Worm (Caenorhabditis elegans) whole organism, L1 larva: ENCODE results near the gene F23H12.7.
A peak's percentile ranks its signal among the peaks of the same experiment; 100 is the strongest.

ENCODE experiments used
- aha-1 ChIP-seq: fragments of 150-350 bp; optimal IDR thresholded peaks from 2 replicates; lab custom pipeline; 2014; ENCODE audit warnings: missing biosample characterization, missing genetic modification characterization
- alr-1 ChIP-seq: fragments of 200-800 bp; sonication (Bioruptor generic); optimal IDR thresholded peaks from 2 replicates; lab custom pipeline; 2018; ENCODE audit warnings: borderline replicate concordance, mild to moderate bottlenecking, missing genetic modification characterization, missing compliant biosample characterization
- ces-1 ChIP-seq: fragments of 150-350 bp; optimal IDR thresholded peaks from 2 replicates; lab custom pipeline; 2014; ENCODE audit warnings: missing biosample characterization, missing genetic modification reagents, missing genetic modification characterization
- dpl-1 ChIP-seq, 3 experiments: fragments of 150-350 bp in 2 of 3; sonication (generic microtip) in 1 of 3; optimal IDR thresholded peaks; 2 replicates each; lab custom pipeline; 2014 to 2017; ENCODE audit warnings: missing biosample characterization in 3 of 3, missing genetic modification characterization in 3 of 3, missing genetic modification reagents in 3 of 3
- efl-1 ChIP-seq, 4 experiments: fragments of 150-350 bp; optimal IDR thresholded peaks in 3 of 4; peaks in 1 of 4; 1 replicate in 1 of 4; 2 replicates in 3 of 4; lab custom pipeline; 2014; ENCODE audit warnings: missing biosample characterization in 2 of 4, missing genetic modification characterization in 2 of 4, missing genetic modification reagents in 2 of 4
- elt-3 ChIP-seq, 6 experiments: fragments of 150-350 bp in 1 of 6; sonication (generic microtip); optimal IDR thresholded peaks; 2 replicates each; lab custom pipeline; 2017 to 2018; ENCODE audit warnings: missing biosample characterization in 6 of 6, missing genetic modification characterization in 6 of 6, inconsistent platforms in 1 of 6
- fos-1 ChIP-seq: fragments of 150-350 bp; optimal IDR thresholded peaks from 2 replicates; lab custom pipeline; 2014; ENCODE audit warnings: missing biosample characterization, missing genetic modification characterization
- lin-39 ChIP-seq: fragments of 150-350 bp; optimal IDR thresholded peaks from 2 replicates; lab custom pipeline; 2014; ENCODE audit warnings: missing biosample characterization, missing genetic modification reagents, missing genetic modification characterization
- lsy-2 ChIP-seq, 2 experiments: fragments of 150-350 bp; optimal IDR thresholded peaks; 2 replicates each; lab custom pipeline; 2014; ENCODE audit warnings: missing biosample characterization in 2 of 2, missing genetic modification characterization in 2 of 2
- mdl-1 ChIP-seq, 2 experiments: fragments of 150-350 bp; optimal IDR thresholded peaks; 2 replicates each; lab custom pipeline; 2014 to 2017; ENCODE audit warnings: missing biosample characterization in 2 of 2, missing genetic modification characterization in 2 of 2, inconsistent platforms in 1 of 2
- snpc-4 ChIP-seq: fragments of 150-350 bp; optimal IDR thresholded peaks from 2 replicates; lab custom pipeline; 2014; ENCODE audit warnings: missing biosample characterization, missing genetic modification characterization
- snu-23 ChIP-seq: sonication (generic microtip); optimal IDR thresholded peaks from 2 replicates; lab custom pipeline; 2016; ENCODE audit warnings: missing genetic modification characterization, missing compliant biosample characterization
- zag-1 ChIP-seq: fragments of 150-350 bp; optimal IDR thresholded peaks from 2 replicates; lab custom pipeline; 2014; ENCODE audit warnings: missing biosample characterization, missing genetic modification characterization

DNA sequence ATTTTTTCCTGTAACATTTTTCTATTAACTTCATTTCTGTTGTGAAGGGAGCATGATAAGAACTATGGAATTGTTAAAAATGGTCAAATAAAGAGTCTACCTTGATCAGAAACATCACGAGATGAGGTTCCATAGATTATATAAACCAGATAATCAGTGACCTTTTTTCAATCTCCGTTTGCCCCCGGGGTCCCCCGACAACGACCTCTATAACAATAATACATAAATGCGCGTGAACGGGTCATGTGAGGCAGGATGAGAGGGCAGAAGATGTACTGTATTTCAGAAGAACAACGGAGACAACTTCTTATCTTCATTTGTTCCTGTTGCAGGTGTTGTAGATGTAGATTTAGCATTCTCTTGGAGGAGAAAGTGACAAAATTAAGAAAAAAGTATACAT, 19.6 kb upstream of the F23H12.7 start:
- TF ChIP-seq fos-1 (tag; lab: Kevin White, UChicago) (no peak), mdl-1 (tag; optimal IDR thresholded peaks at IDR 0.05; lab: Kevin White, UChicago) (no peak), dpl-1 (GFP tag; optimal IDR thresholded peaks at IDR 0.05; lab: Kevin White, UChicago) (no peak), snpc-4 (tag; lab: Kevin White, UChicago) (no peak), zag-1 (tag; lab: Kevin White, UChicago) (no peak), lsy-2 (tag; optimal IDR thresholded peaks at IDR 0.05; lab: Kevin White, UChicago) (no peak), lin-39 (no peak), ces-1 (GFP tag; lab: Kevin White, UChicago) (no peak), elt-3 (tag; optimal IDR thresholded peaks at IDR 0.05; lab: Kevin White, UChicago) (peak in 1 of 6 experiments; percentile 7), efl-1 (optimal IDR thresholded peaks at IDR 0.05; lab: Kevin White, UChicago) (no peak), efl-1 (GFP tag; optimal IDR thresholded peaks at IDR 0.05 in 1 of 2; lab: Kevin White, UChicago) (peak in 1 of 2 experiments; percentile 78), alr-1 (tag; lab: Kevin White, UChicago) (no peak), snu-23 (GFP tag; lab: Kevin White, UChicago) (no peak), aha-1 (no peak)
